Worm (Caenorhabditis elegans) whole organism, L1 larva: ENCODE data around the gene nhr-179.

Source experiments
- C04F5.9 ChIP-seq: sonication (generic microtip); optimal IDR thresholded peaks from 2 replicates; lab custom pipeline; 2016; ENCODE audit warnings: missing genetic modification characterization, missing compliant biosample characterization
- C16A3.4 ChIP-seq: fragments of 150-350 bp; optimal IDR thresholded peaks from 2 replicates; lab custom pipeline; 2014; ENCODE audit warnings: missing biosample characterization, missing genetic modification characterization
- alr-1 ChIP-seq: fragments of 200-800 bp; sonication (Bioruptor generic); optimal IDR thresholded peaks from 2 replicates; lab custom pipeline; 2018; ENCODE audit warnings: borderline replicate concordance, mild to moderate bottlenecking, missing genetic modification characterization, missing compliant biosample characterization
- blmp-1 ChIP-seq: fragments of 150-350 bp; optimal IDR thresholded peaks from 2 replicates; lab custom pipeline; 2014; ENCODE audit warnings: missing biosample characterization, missing genetic modification characterization
- ceh-63 ChIP-seq: fragments of 200-800 bp; sonication (Bioruptor generic); optimal IDR thresholded peaks from 2 replicates; lab custom pipeline; 2018; ENCODE audit warnings: mild to moderate bottlenecking, missing genetic modification characterization, missing compliant biosample characterization
- ceh-8 ChIP-seq: fragments of 200-800 bp; sonication (Bioruptor generic); optimal IDR thresholded peaks from 2 replicates; lab custom pipeline; 2018; ENCODE audit warnings: mild to moderate bottlenecking, missing genetic modification characterization, moderate library complexity, missing compliant biosample characterization
- ceh-90 ChIP-seq: sonication (generic microtip); optimal IDR thresholded peaks from 2 replicates; lab custom pipeline; 2016; ENCODE audit warnings: missing genetic modification characterization, missing compliant biosample characterization
- ces-1 ChIP-seq: fragments of 150-350 bp; optimal IDR thresholded peaks from 2 replicates; lab custom pipeline; 2014; ENCODE audit warnings: missing biosample characterization, missing genetic modification reagents, missing genetic modification characterization
- efl-1 ChIP-seq, 4 experiments: fragments of 150-350 bp; optimal IDR thresholded peaks in 3 of 4; peaks in 1 of 4; 1 replicate in 1 of 4; 2 replicates in 3 of 4; lab custom pipeline; 2014; ENCODE audit warnings: missing biosample characterization in 2 of 4, missing genetic modification characterization in 2 of 4, missing genetic modification reagents in 2 of 4
- efl-3 ChIP-seq: fragments of 200-800 bp; sonication (Bioruptor generic); optimal IDR thresholded peaks from 2 replicates; lab custom pipeline; 2018; ENCODE audit warnings: mild to moderate bottlenecking, missing genetic modification characterization, missing compliant biosample characterization
- egl-13 ChIP-seq: sonication (generic microtip); optimal IDR thresholded peaks from 2 replicates; lab custom pipeline; 2016; ENCODE audit warnings: missing genotype, missing genetic modification reagents, missing genetic modification characterization, missing compliant biosample characterization
- egl-27 ChIP-seq, 2 experiments: fragments of 150-350 bp in 1 of 2; sonication (generic microtip); optimal IDR thresholded peaks; 3 replicates each; lab custom pipeline; 2017 to 2018; ENCODE audit warnings: missing biosample characterization in 2 of 2, missing genetic modification characterization in 2 of 2, missing genetic modification reagents in 2 of 2
- elt-2 ChIP-seq: sonication (generic microtip); optimal IDR thresholded peaks from 2 replicates; lab custom pipeline; 2016; ENCODE audit warnings: missing genetic modification characterization, mild to moderate bottlenecking, inconsistent platforms, missing compliant biosample characterization, missing genetic modification reagents
- elt-3 ChIP-seq, 6 experiments: fragments of 150-350 bp in 1 of 6; sonication (generic microtip); optimal IDR thresholded peaks; 2 replicates each; lab custom pipeline; 2017 to 2018; ENCODE audit warnings: missing biosample characterization in 6 of 6, missing genetic modification characterization in 6 of 6, inconsistent platforms in 1 of 6
- hpl-2 ChIP-seq: fragments of 150-350 bp; optimal IDR thresholded peaks from 2 replicates; lab custom pipeline; 2014; ENCODE audit warnings: missing biosample characterization, missing genetic modification reagents, missing genetic modification characterization
- irx-1 ChIP-seq: sonication (generic microtip); optimal IDR thresholded peaks from 2 replicates; lab custom pipeline; 2016; ENCODE audit warnings: missing genetic modification characterization, missing compliant biosample characterization
- jun-1 ChIP-seq: fragments of 150-350 bp; optimal IDR thresholded peaks from 2 replicates; lab custom pipeline; 2014; ENCODE audit warnings: missing biosample characterization, missing genetic modification reagents, missing genetic modification characterization
- lin-13 ChIP-seq: fragments of 150-350 bp; optimal IDR thresholded peaks from 2 replicates; lab custom pipeline; 2014; ENCODE audit warnings: missing biosample characterization, missing genetic modification reagents, missing genetic modification characterization
- lin-39 ChIP-seq: fragments of 150-350 bp; optimal IDR thresholded peaks from 2 replicates; lab custom pipeline; 2014; ENCODE audit warnings: missing biosample characterization, missing genetic modification reagents, missing genetic modification characterization
- lir-3 ChIP-seq: sonication (generic microtip); optimal IDR thresholded peaks from 2 replicates; lab custom pipeline; 2016; ENCODE audit warnings: mild to moderate bottlenecking, missing genetic modification characterization, moderate library complexity, missing compliant biosample characterization; ENCODE audit not compliant: poor library complexity
- lsy-2 ChIP-seq, 2 experiments: fragments of 150-350 bp; optimal IDR thresholded peaks; 2 replicates each; lab custom pipeline; 2014; ENCODE audit warnings: missing biosample characterization in 2 of 2, missing genetic modification characterization in 2 of 2
- mab-9 ChIP-seq: fragments of 200-800 bp; sonication (Bioruptor generic); IDR thresholded peaks from 2 replicates; pipeline ENCODE4 v1.3.6; 2022; ENCODE audit warnings: missing genetic modification reagents, missing genetic modification characterization, missing compliant biosample characterization
- mdl-1 ChIP-seq, 2 experiments: fragments of 150-350 bp; optimal IDR thresholded peaks; 2 replicates each; lab custom pipeline; 2014 to 2017; ENCODE audit warnings: missing biosample characterization in 2 of 2, missing genetic modification characterization in 2 of 2, inconsistent platforms in 1 of 2
- mef-2 ChIP-seq: fragments of 150-350 bp; optimal IDR thresholded peaks from 2 replicates; lab custom pipeline; 2014; ENCODE audit warnings: missing biosample characterization, missing genetic modification characterization
- mep-1 ChIP-seq: fragments of 150-350 bp; optimal IDR thresholded peaks from 2 replicates; lab custom pipeline; 2014; ENCODE audit warnings: missing biosample characterization, missing genetic modification characterization
- nhr-12 ChIP-seq: sonication (generic microtip); optimal IDR thresholded peaks from 2 replicates; lab custom pipeline; 2017; ENCODE audit warnings: missing biosample characterization, missing genetic modification characterization
- nhr-19 ChIP-seq: fragments of 200-800 bp; sonication (Bioruptor generic); conservative IDR thresholded peaks from 2 replicates; pipeline ENCODE4 v1.3.6; 2022; ENCODE audit warnings: missing genetic modification characterization, missing compliant biosample characterization
- nhr-237 ChIP-seq: fragments of 150-350 bp; optimal IDR thresholded peaks from 2 replicates; lab custom pipeline; 2014; ENCODE audit warnings: missing biosample characterization, missing genetic modification characterization
- nhr-28 ChIP-seq: fragments of 150-350 bp; optimal IDR thresholded peaks from 2 replicates; lab custom pipeline; 2014; ENCODE audit warnings: missing biosample characterization, missing genetic modification characterization
- nhr-85 ChIP-seq: sonication (generic microtip); peaks from one replicate; lab custom pipeline; 2016; ENCODE audit warnings: missing genetic modification characterization, inconsistent platforms, missing compliant biosample characterization
- pax-3 ChIP-seq: fragments of 200-800 bp; sonication (Bioruptor generic); optimal IDR thresholded peaks from 2 replicates; lab custom pipeline; 2018; ENCODE audit warnings: mild to moderate bottlenecking, missing genetic modification characterization, moderate library complexity, missing compliant biosample characterization
- pqm-1 ChIP-seq: sonication (generic microtip); optimal IDR thresholded peaks from 3 replicates; lab custom pipeline; 2017; ENCODE audit warnings: missing biosample characterization, missing genetic modification characterization
- sox-4 ChIP-seq: sonication (generic microtip); optimal IDR thresholded peaks from 2 replicates; lab custom pipeline; 2016; ENCODE audit warnings: missing genetic modification characterization, missing compliant biosample characterization
- sup-37 ChIP-seq: fragments of 200-800 bp; sonication (Bioruptor generic); optimal IDR thresholded peaks from 2 replicates; lab custom pipeline; 2018; ENCODE audit warnings: mild to moderate bottlenecking, missing genetic modification characterization, missing compliant biosample characterization
- swsn-7 ChIP-seq: sonication (generic microtip); optimal IDR thresholded peaks from 2 replicates; lab custom pipeline; 2016; ENCODE audit warnings: missing genetic modification characterization, missing compliant biosample characterization
- tlp-1 ChIP-seq: fragments of 150-350 bp; optimal IDR thresholded peaks from 2 replicates; lab custom pipeline; 2014; ENCODE audit warnings: missing biosample characterization, missing genetic modification characterization
- unc-62 ChIP-seq: fragments of 150-350 bp; optimal IDR thresholded peaks from 2 replicates; lab custom pipeline; 2014; ENCODE audit warnings: missing biosample characterization, missing genetic modification reagents, missing genetic modification characterization
- vab-15 ChIP-seq: sonication (generic microtip); optimal IDR thresholded peaks from 2 replicates; lab custom pipeline; 2017; ENCODE audit warnings: missing genotype, mild to moderate bottlenecking, missing genetic modification characterization, missing compliant biosample characterization
- zip-4 ChIP-seq: fragments of 200-800 bp; sonication (Bioruptor generic); optimal IDR thresholded peaks from 2 replicates; lab custom pipeline; 2018; ENCODE audit warnings: mild to moderate bottlenecking, missing genetic modification characterization, moderate library complexity, missing compliant biosample characterization
- ztf-4 ChIP-seq: fragments of 150-350 bp; optimal IDR thresholded peaks from 2 replicates; lab custom pipeline; 2014; ENCODE audit warnings: missing biosample characterization, missing genetic modification characterization

The nhr-179 gene

DNA sequence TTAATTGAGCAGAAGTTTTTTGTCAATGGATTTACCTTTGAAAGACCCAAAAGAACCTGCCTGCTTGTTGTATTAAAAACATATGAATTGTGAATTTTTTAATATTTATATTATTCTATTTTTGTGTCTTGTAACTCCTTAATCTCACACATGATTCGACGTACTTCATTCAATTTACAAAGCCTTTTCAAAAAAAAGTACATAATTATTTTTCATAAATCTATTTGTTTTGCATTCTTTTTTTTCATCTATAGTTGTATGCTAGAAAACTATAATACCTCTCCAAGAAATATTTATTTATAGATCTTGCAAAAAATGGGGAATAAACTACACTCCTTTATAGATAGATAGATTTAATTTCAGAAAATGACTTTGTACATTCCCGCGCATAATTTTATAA, at the start of gene nhr-179:
Gene nhr-179 (minus strand): TSS at position 101 of the 400 bp plus-strand sequence.
- TF ChIP-seq jun-1 (tag; lab: Kevin White, UChicago) (no peak), pax-3 (tag; lab: Kevin White, UChicago) (no peak), egl-27 (tag; optimal IDR thresholded peaks at IDR 0.05; lab: Kevin White, UChicago) (no peak), C16A3.4 (tag; lab: Kevin White, UChicago) (no peak), efl-1 (optimal IDR thresholded peaks at IDR 0.05; lab: Kevin White, UChicago) (no peak), efl-1 (GFP tag; optimal IDR thresholded peaks at IDR 0.05 in 1 of 2; lab: Kevin White, UChicago) (no peak), lin-39 (tag; lab: Kevin White, UChicago) (no peak), sup-37 (GFP tag; lab: Kevin White, UChicago) (no peak)

DNA sequence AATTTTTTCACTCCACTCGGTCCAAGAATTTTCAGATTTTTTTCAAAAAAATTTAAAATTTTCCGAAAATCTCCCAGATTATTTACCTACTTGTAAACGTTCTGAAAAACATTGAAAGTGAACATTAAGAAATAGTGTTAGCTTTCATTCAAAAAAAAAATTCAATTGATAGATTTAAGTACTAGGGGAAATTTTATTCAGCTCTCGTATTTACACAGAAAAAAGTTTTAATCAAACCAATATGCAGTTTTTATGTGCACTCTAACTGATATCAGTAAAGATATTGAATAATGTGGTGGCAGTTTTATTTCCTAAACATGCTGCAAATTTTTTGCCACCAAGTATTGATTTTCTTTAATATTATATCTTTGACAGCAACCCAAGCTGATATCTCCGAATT, 49.6 kb upstream of the nhr-179 start, which contains the start of gene irld-42:
Gene irld-42 (plus strand): TSS at position 301 of the 400 bp plus-strand sequence.
- TF ChIP-seq sox-4 (tag; lab: Kevin White, UChicago) (no peak), sup-37 (GFP tag; lab: Kevin White, UChicago) (no peak), unc-62 (no peak), irx-1 (tag; lab: Kevin White, UChicago) (no peak), mef-2 (tag; lab: Kevin White, UChicago) (no peak), ztf-4 (no peak), vab-15 (tag; lab: Kevin White, UChicago) (no peak), ceh-8 (no peak), blmp-1 (tag; lab: Kevin White, UChicago) (no peak), hpl-2 (GFP tag; lab: Kevin White, UChicago) (no peak), mab-9 (no peak), lin-39 (tag; lab: Kevin White, UChicago) (no peak), egl-13 (tag; lab: Kevin White, UChicago) (no peak), nhr-237 (no peak), jun-1 (tag; lab: Kevin White, UChicago) (no peak)

DNA sequence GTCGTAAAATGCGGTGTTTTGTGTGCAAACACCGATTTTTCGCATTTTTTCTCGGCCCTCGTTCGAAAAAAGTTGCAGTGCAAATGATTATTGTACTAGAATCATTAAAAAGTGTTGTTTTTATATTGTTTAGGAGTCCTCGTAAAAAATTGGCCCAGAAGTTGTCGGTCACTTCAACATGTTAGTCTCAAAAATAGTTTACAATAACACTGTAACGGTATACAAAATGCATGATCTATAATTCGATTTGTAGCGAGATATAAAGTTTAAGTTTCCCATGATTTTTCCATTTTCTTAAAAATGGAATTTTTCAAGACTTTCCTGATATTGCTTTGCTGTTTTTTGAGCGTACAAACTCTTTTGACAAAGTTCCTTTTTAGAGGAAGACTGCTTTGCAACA, 48.2 kb upstream of the nhr-179 start, which contains the start of gene K04F1.8:
Gene K04F1.8 (plus strand): TSS at position 301 of the 400 bp plus-strand sequence.
- TF ChIP-seq sox-4 (tag; lab: Kevin White, UChicago) (no peak), ces-1 (GFP tag; lab: Kevin White, UChicago) (no peak), zip-4 (GFP tag; lab: Kevin White, UChicago) (no peak), nhr-12 (no peak), pax-3 (tag; lab: Kevin White, UChicago) (no peak)

DNA sequence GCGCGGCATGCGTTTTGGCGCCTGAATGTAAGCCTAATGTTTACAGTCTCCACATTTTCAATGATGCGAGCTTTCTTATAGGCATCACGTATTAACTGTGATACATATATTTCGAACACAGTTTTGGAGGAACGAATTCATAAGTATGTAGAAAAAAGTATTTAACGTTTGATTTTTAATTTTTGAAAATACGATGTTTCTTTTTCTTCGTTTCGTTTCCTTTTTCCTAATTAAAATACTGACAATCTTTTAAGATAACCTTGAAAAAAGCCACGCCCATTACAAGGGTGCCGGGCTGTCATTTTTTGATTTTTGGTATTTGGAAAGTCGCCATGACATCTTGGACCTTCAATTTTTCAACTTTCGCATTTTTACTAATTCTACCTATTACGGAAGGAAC, 46.3 kb upstream of the nhr-179 start, which contains the start of gene K04F1.9:
Gene K04F1.9 (plus strand): TSS at position 301 of the 400 bp plus-strand sequence.
- TF ChIP-seq lin-13 (no peak), ceh-8 (no peak), elt-3 (tag; optimal IDR thresholded peaks at IDR 0.05; lab: Kevin White, UChicago) (no peak), elt-2 (tag; lab: Kevin White, UChicago) (no peak), tlp-1 (tag; lab: Kevin White, UChicago) (no peak), nhr-85 (tag; lab: Kevin White, UChicago) (no peak), zip-4 (GFP tag; lab: Kevin White, UChicago) (no peak), ceh-63 (GFP tag; lab: Kevin White, UChicago) (no peak), lir-3 (no peak)
- TF ChIP-seq, all 84 proteins: peak for 0

DNA sequence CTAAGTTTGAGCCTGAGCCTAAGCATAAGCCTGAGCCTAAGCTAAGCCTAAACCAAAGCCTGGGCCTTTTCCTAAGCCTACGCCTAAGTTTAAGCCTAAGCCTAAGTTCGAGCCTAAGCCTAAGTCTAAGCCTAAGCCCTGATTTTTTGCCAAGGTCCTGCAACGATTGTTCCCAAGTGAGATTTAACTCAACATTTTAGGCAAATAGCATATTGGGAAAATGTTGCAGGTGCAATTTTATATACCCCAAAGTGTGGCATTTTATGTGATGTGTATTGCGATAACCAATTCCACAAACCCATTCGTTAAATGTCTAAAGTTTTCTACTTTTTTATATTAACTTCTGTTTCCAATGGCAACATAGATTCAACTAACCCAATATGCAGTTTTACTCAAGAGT, 43.6 kb upstream of the nhr-179 start, which contains the start of gene irld-40:
Gene irld-40 (plus strand): TSS at position 301 of the 400 bp plus-strand sequence.
- no peak for TF ChIP-seq lsy-2 (tag; optimal IDR thresholded peaks at IDR 0.05; lab: Kevin White, UChicago)
- TF ChIP-seq C16A3.4 (tag; lab: Kevin White, UChicago): no peak
- TF ChIP-seq elt-3 (tag; optimal IDR thresholded peaks at IDR 0.05; lab: Kevin White, UChicago): no peak
- TF ChIP-seq lir-3: no peak
- no peak for TF ChIP-seq pqm-1 (tag; lab: Kevin White, UChicago)
- no peak for TF ChIP-seq nhr-19 (GFP tag; lab: Robert Waterston, UW)
- no peak for TF ChIP-seq pax-3 (tag; lab: Kevin White, UChicago)
- TF ChIP-seq blmp-1 (tag; lab: Kevin White, UChicago): no peak
- TF ChIP-seq alr-1 (tag; lab: Kevin White, UChicago): no peak
- no peak for TF ChIP-seq mef-2 (tag; lab: Kevin White, UChicago)
- no peak for TF ChIP-seq nhr-28 (tag; lab: Kevin White, UChicago)
- TF ChIP-seq ceh-90 (tag; lab: Kevin White, UChicago): no peak
- no peak for TF ChIP-seq mab-9
- no peak for TF ChIP-seq swsn-7 (tag; lab: Kevin White, UChicago)
- TF ChIP-seq efl-3 (GFP tag; lab: Kevin White, UChicago): no peak
- TF ChIP-seq C04F5.9 (tag; lab: Kevin White, UChicago): no peak
- no peak for TF ChIP-seq efl-1 (optimal IDR thresholded peaks at IDR 0.05; lab: Kevin White, UChicago)
- TF ChIP-seq efl-1 (GFP tag; optimal IDR thresholded peaks at IDR 0.05 in 1 of 2; lab: Kevin White, UChicago): no peak
- no peak for TF ChIP-seq mep-1 (tag; lab: Kevin White, UChicago)
- no peak for TF ChIP-seq mdl-1 (tag; optimal IDR thresholded peaks at IDR 0.05; lab: Kevin White, UChicago)
